Worm (Caenorhabditis elegans) whole organism, L4 larva: ENCODE data around the gene arf-6.
A peak's percentile ranks its signal among the peaks of the same experiment; 100 is the strongest.

Experiments
- D1046.2 ChIP-seq: fragments of 200-800 bp; sonication (Bioruptor generic); IDR thresholded peaks from 2 replicates; pipeline ENCODE4 v1.3.6; 2022; ENCODE audit warnings: missing genetic modification characterization, missing compliant biosample characterization
- Y105C5A.15 ChIP-seq: fragments of 200-800 bp; sonication (Bioruptor generic); IDR thresholded peaks from 2 replicates; pipeline ENCODE4 v1.3.6; 2022; ENCODE audit warnings: missing genetic modification characterization, missing compliant biosample characterization
- Y5F2A.4 ChIP-seq: fragments of 200-800 bp; sonication (Bioruptor generic); optimal IDR thresholded peaks from 2 replicates; lab custom pipeline; 2018; ENCODE audit warnings: mild to moderate bottlenecking, missing genetic modification characterization, missing compliant biosample characterization
- ZK337.2 ChIP-seq: fragments of 200-800 bp; sonication (Bioruptor generic); IDR thresholded peaks from 2 replicates; pipeline ENCODE4 v1.3.6; 2022; ENCODE audit warnings: missing genetic modification reagents, missing genetic modification characterization, missing compliant biosample characterization
- ZK546.5 ChIP-seq, 2 experiments: sonication (generic microtip); optimal IDR thresholded peaks; 2 replicates each; lab custom pipeline; 2017; ENCODE audit warnings: missing biosample characterization in 2 of 2, missing genetic modification characterization in 2 of 2
- aha-1 ChIP-seq: fragments of 150-350 bp; peaks from one replicate; lab custom pipeline; 2014; ENCODE audit warnings: missing biosample characterization, missing genetic modification characterization
- ceh-20 ChIP-seq: fragments of 200-800 bp; sonication (Bioruptor generic); IDR thresholded peaks from 2 replicates; pipeline ENCODE4 v1.3.6; 2022; ENCODE audit warnings: missing genetic modification reagents, missing genetic modification characterization, missing compliant biosample characterization
- ceh-32 ChIP-seq: sonication (generic microtip); optimal IDR thresholded peaks from 2 replicates; lab custom pipeline; 2016; ENCODE audit warnings: mild to moderate bottlenecking, missing genetic modification characterization, missing compliant biosample characterization; ENCODE audit not compliant: poor library complexity
- ceh-82 ChIP-seq: sonication (generic microtip); optimal IDR thresholded peaks from 2 replicates; lab custom pipeline; 2017; ENCODE audit warnings: missing biosample characterization, missing genetic modification characterization
- cey-2 ChIP-seq: sonication (generic microtip); optimal IDR thresholded peaks from 3 replicates; lab custom pipeline; 2017; ENCODE audit warnings: missing genetic modification characterization, mild to moderate bottlenecking, missing compliant biosample characterization, antibody characterized with exemption, borderline replicate concordance; ENCODE audit not compliant: insufficient read depth
- ctbp-1 ChIP-seq: fragments of 200-800 bp; sonication (Bioruptor generic); IDR thresholded peaks from 2 replicates; pipeline ENCODE4 v1.3.6; 2022; ENCODE audit warnings: missing genetic modification reagents, missing genetic modification characterization, missing compliant biosample characterization
- daf-12 ChIP-seq: fragments of 150-350 bp; optimal IDR thresholded peaks from 2 replicates; lab custom pipeline; 2014; ENCODE audit warnings: missing biosample characterization, missing genetic modification reagents, missing genetic modification characterization
- daf-16 ChIP-seq, 3 experiments: sonication (generic microtip); optimal IDR thresholded peaks; 2 replicates each; lab custom pipeline; 2016 to 2017; ENCODE audit warnings: missing genetic modification characterization in 3 of 3, missing genetic modification reagents in 3 of 3, mild to moderate bottlenecking in 2 of 3, missing compliant biosample characterization in 2 of 3, missing biosample characterization in 1 of 3, moderate library complexity in 1 of 3
- daf-8 ChIP-seq: fragments of 200-800 bp; sonication (Bioruptor generic); IDR thresholded peaks from 2 replicates; pipeline ENCODE4 v1.3.6; 2022; ENCODE audit warnings: missing genetic modification characterization, missing compliant biosample characterization
- dmd-9 ChIP-seq: fragments of 200-800 bp; sonication (Bioruptor generic); IDR thresholded peaks from 2 replicates; pipeline ENCODE4 v1.3.6; 2022; ENCODE audit warnings: missing genetic modification reagents, missing genetic modification characterization, missing compliant biosample characterization
- dpl-1 ChIP-seq: fragments of 150-350 bp; optimal IDR thresholded peaks from 2 replicates; lab custom pipeline; 2014; ENCODE audit warnings: missing biosample characterization, missing genetic modification reagents, missing genetic modification characterization
- egl-43 ChIP-seq: fragments of 200-800 bp; sonication (Bioruptor generic); IDR thresholded peaks from 2 replicates; pipeline ENCODE4 v1.3.6; 2022; ENCODE audit warnings: missing genetic modification reagents, missing genetic modification characterization, missing compliant biosample characterization
- fkh-10 ChIP-seq: fragments of 150-350 bp; optimal IDR thresholded peaks from 2 replicates; lab custom pipeline; 2014; ENCODE audit warnings: missing biosample characterization, missing genetic modification reagents, missing genetic modification characterization
- gei-8 ChIP-seq: fragments of 200-800 bp; sonication (Bioruptor generic); optimal IDR thresholded peaks from 2 replicates; lab custom pipeline; 2018; ENCODE audit warnings: mild to moderate bottlenecking, missing genetic modification characterization, missing compliant biosample characterization
- hlh-30 ChIP-seq: sonication (generic microtip); optimal IDR thresholded peaks from 2 replicates; lab custom pipeline; 2017; ENCODE audit warnings: antibody characterized with exemption, mild to moderate bottlenecking, missing genetic modification characterization, missing compliant biosample characterization; ENCODE audit not compliant: insufficient read depth
- hmg-1.1 ChIP-seq: fragments of 200-800 bp; sonication (Bioruptor generic); IDR thresholded peaks from 2 replicates; pipeline ENCODE4 v1.3.6; 2022; ENCODE audit warnings: missing genetic modification reagents, missing genetic modification characterization, missing compliant biosample characterization
- lim-7 ChIP-seq: fragments of 200-800 bp; sonication (Bioruptor generic); IDR thresholded peaks from 2 replicates; pipeline ENCODE4 v1.3.6; 2022; ENCODE audit warnings: missing genetic modification characterization, missing compliant biosample characterization
- lin-1 ChIP-seq: fragments of 200-800 bp; sonication (Bioruptor generic); IDR thresholded peaks from 2 replicates; pipeline ENCODE4 v1.3.6; 2022; ENCODE audit warnings: missing genetic modification reagents, missing genetic modification characterization, missing compliant biosample characterization
- lin-39 ChIP-seq: fragments of 150-350 bp; optimal IDR thresholded peaks from 2 replicates; lab custom pipeline; 2014; ENCODE audit warnings: missing biosample characterization, missing genetic modification reagents, missing genetic modification characterization
- lir-3 ChIP-seq: sonication (generic microtip); optimal IDR thresholded peaks from 2 replicates; lab custom pipeline; 2016; ENCODE audit warnings: mild to moderate bottlenecking, missing genetic modification characterization, missing compliant biosample characterization
- madf-5 ChIP-seq, 2 experiments: fragments of 200-800 bp; sonication (Bioruptor generic); IDR thresholded peaks; 2 replicates each; pipeline ENCODE4 v1.3.6; 2022; ENCODE audit warnings: missing compliant biosample characterization in 2 of 2, missing genetic modification characterization in 2 of 2
- mdl-1 ChIP-seq, 2 experiments: fragments of 150-350 bp in 1 of 2; sonication (generic microtip) in 1 of 2; optimal IDR thresholded peaks; 2 replicates each; lab custom pipeline; 2014 to 2017; ENCODE audit warnings: missing biosample characterization in 2 of 2, missing genetic modification characterization in 2 of 2
- mdt-29 ChIP-seq: fragments of 200-800 bp; sonication (Bioruptor generic); IDR thresholded peaks from 2 replicates; pipeline ENCODE4 v1.3.6; 2022; ENCODE audit warnings: missing genetic modification reagents, missing genetic modification characterization, missing compliant biosample characterization
- mep-1 ChIP-seq: fragments of 150-350 bp; sonication (generic microtip); optimal IDR thresholded peaks from 3 replicates; lab custom pipeline; 2014; ENCODE audit warnings: missing biosample characterization, missing genetic modification characterization
- mes-2 ChIP-seq: sonication (generic microtip); optimal IDR thresholded peaks from 2 replicates; lab custom pipeline; 2016; ENCODE audit warnings: missing genotype, mild to moderate bottlenecking, missing genetic modification characterization, missing compliant biosample characterization; ENCODE audit not compliant: poor library complexity, severe bottlenecking
- mxl-3 ChIP-seq: fragments of 200-800 bp; sonication (Bioruptor generic); optimal IDR thresholded peaks from 2 replicates; lab custom pipeline; 2018; ENCODE audit warnings: mild to moderate bottlenecking, missing genetic modification characterization, missing compliant biosample characterization
- nhr-10 ChIP-seq: fragments of 150-350 bp; optimal IDR thresholded peaks from 2 replicates; lab custom pipeline; 2014; ENCODE audit warnings: missing biosample characterization, missing genetic modification characterization
- nhr-28 ChIP-seq: fragments of 150-350 bp; optimal IDR thresholded peaks from 2 replicates; lab custom pipeline; 2014; ENCODE audit warnings: missing biosample characterization, missing genetic modification characterization
- nhr-48 ChIP-seq: sonication (generic microtip); optimal IDR thresholded peaks from 2 replicates; lab custom pipeline; 2016; ENCODE audit warnings: mild to moderate bottlenecking, missing genetic modification characterization, missing compliant biosample characterization
- nhr-6 ChIP-seq: fragments of 150-350 bp; optimal IDR thresholded peaks from 2 replicates; lab custom pipeline; 2014; ENCODE audit warnings: missing biosample characterization, missing genetic modification characterization
- nhr-77 ChIP-seq: fragments of 150-350 bp; optimal IDR thresholded peaks from 2 replicates; lab custom pipeline; 2014; ENCODE audit warnings: missing biosample characterization, missing genetic modification characterization
- pha-4 ChIP-seq, 2 experiments: fragments of 150-350 bp in 1 of 2; fragments of 200-800 bp in 1 of 2; sonication (Bioruptor generic) in 1 of 2; IDR thresholded peaks in 1 of 2; optimal IDR thresholded peaks in 1 of 2; 2 replicates each; pipeline versions ENCODE4 v1.3.6 to Lab custom; 2014 to 2022; ENCODE audit warnings: missing genetic modification characterization in 2 of 2, missing genetic modification reagents in 2 of 2, missing biosample characterization in 1 of 2, missing compliant biosample characterization in 1 of 2
- php-3 ChIP-seq: fragments of 200-800 bp; sonication (Bioruptor generic); IDR thresholded peaks from 2 replicates; pipeline ENCODE4 v1.3.6; 2022; ENCODE audit warnings: missing genetic modification reagents, missing genetic modification characterization, missing compliant biosample characterization
- pqm-1 ChIP-seq: sonication (generic microtip); optimal IDR thresholded peaks from 2 replicates; lab custom pipeline; 2017; ENCODE audit warnings: missing biosample characterization, missing genetic modification characterization
- saeg-2 ChIP-seq: fragments of 200-800 bp; sonication (Bioruptor generic); IDR thresholded peaks from 2 replicates; pipeline ENCODE4 v1.3.6; 2022; ENCODE audit warnings: missing genetic modification reagents, missing genetic modification characterization, missing compliant biosample characterization
- sdz-12 ChIP-seq: fragments of 200-800 bp; sonication (Bioruptor generic); optimal IDR thresholded peaks from 2 replicates; lab custom pipeline; 2018; ENCODE audit warnings: mild to moderate bottlenecking, missing genetic modification characterization, missing compliant biosample characterization
- snpc-1.2 ChIP-seq: fragments of 200-800 bp; sonication (Bioruptor generic); IDR thresholded peaks from 2 replicates; pipeline ENCODE4 v1.3.6; 2022; ENCODE audit warnings: missing genetic modification reagents, missing genetic modification characterization, missing compliant biosample characterization
- snpc-4 ChIP-seq: fragments of 150-350 bp; optimal IDR thresholded peaks from 2 replicates; lab custom pipeline; 2014; ENCODE audit warnings: missing biosample characterization, missing genetic modification characterization
- spr-1 ChIP-seq: sonication (generic microtip); optimal IDR thresholded peaks from 2 replicates; lab custom pipeline; 2016; ENCODE audit warnings: mild to moderate bottlenecking, missing genetic modification characterization, missing compliant biosample characterization
- unc-130 ChIP-seq: sonication (generic microtip); optimal IDR thresholded peaks from 2 replicates; lab custom pipeline; 2016; ENCODE audit warnings: missing genetic modification reagents, missing genetic modification characterization, missing compliant biosample characterization
- unc-39 ChIP-seq: sonication (generic microtip); optimal IDR thresholded peaks from 2 replicates; lab custom pipeline; 2017; ENCODE audit warnings: missing biosample characterization, missing genetic modification characterization
- unc-62 ChIP-seq, 3 experiments: fragments of 150-350 bp in 1 of 3; sonication (generic microtip); optimal IDR thresholded peaks in 2 of 3; peaks in 1 of 3; 1 replicate in 1 of 3; 2 replicates in 2 of 3; lab custom pipeline; 2014 to 2017; ENCODE audit warnings: missing biosample characterization in 3 of 3, missing genetic modification characterization in 3 of 3, missing genetic modification reagents in 3 of 3, missing genotype in 1 of 3
- vab-7 ChIP-seq: fragments of 200-800 bp; sonication (Bioruptor generic); IDR thresholded peaks from 2 replicates; pipeline ENCODE4 v1.3.6; 2022; ENCODE audit warnings: missing genetic modification reagents, missing genetic modification characterization, missing compliant biosample characterization
- zag-1 ChIP-seq: fragments of 150-350 bp; optimal IDR thresholded peaks from 2 replicates; lab custom pipeline; 2014; ENCODE audit warnings: missing biosample characterization, missing genetic modification characterization
- ztf-7 ChIP-seq: fragments of 150-350 bp; optimal IDR thresholded peaks from 2 replicates; lab custom pipeline; 2014; ENCODE audit warnings: missing biosample characterization, missing genetic modification characterization

The arf-6 gene

DNA sequence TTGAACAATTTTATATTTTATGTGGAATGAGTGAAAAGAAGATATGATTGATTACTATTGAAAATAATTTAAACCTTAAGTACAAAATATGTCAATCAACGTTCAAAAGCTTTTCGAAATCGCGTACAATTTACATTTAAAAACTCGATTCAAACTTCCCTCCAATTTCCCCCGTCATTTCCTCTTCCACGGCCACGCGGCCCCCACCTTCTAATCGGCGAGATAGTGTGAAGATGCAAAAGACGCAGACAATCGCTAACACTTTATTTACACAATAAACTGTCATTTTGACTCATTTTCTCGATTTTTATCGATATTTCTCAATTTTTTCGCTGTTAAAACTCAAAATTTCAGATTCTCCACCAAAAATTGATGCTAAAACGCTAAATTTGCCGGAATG, 48.5 kb downstream of the arf-6 start, which contains the start of gene rom-4:
Gene rom-4, plus strand, starts transcription at position 398 of the 400 bp plus-strand sequence.
- TF ChIP-seq nhr-77 (tag; lab: Kevin White, UChicago) (no peak), madf-5 (GFP tag; IDR thresholded peaks at IDR 0.05; lab: Robert Waterston, UW) (no peak), daf-12 (tag; lab: Kevin White, UChicago) (no peak), fkh-10 (GFP tag; lab: Kevin White, UChicago) (peak; percentile 4), unc-62 (GFP tag; optimal IDR thresholded peaks at IDR 0.05 in 1 of 2; lab: Kevin White, UChicago) (peak in 1 of 2 experiments; percentile 40), unc-62 (tag; optimal IDR thresholded peaks at IDR 0.05; lab: Kevin White, UChicago) (no peak), nhr-28 (peak; percentile 20), hmg-1.1 (GFP tag; lab: Robert Waterston, UW) (no peak; the same call in none of the 2 replicates), zag-1 (tag; lab: Kevin White, UChicago) (no peak), nhr-6 (peak; percentile 61), snpc-1.2 (GFP tag; lab: Robert Waterston, UW) (peak; percentile 94), gei-8 (GFP tag; lab: Kevin White, UChicago) (no peak), spr-1 (tag; lab: Kevin White, UChicago) (no peak), mes-2 (tag; lab: Kevin White, UChicago) (no peak), hlh-30 (tag; lab: Kevin White, UChicago) (peak; percentile 39), ceh-32 (no peak), Y5F2A.4 (GFP tag; lab: Kevin White, UChicago) (no peak), lir-3 (tag; lab: Kevin White, UChicago) (no peak), ctbp-1 (GFP tag; lab: Robert Waterston, UW) (no peak), pha-4 (GFP tag; IDR thresholded peaks at IDR 0.05; lab: Robert Waterston, UW) (peak; percentile 18; the same call in 1 of the 2 replicates), pha-4 (tag; optimal IDR thresholded peaks at IDR 0.05; lab: Kevin White, UChicago) (peak; percentile 46), snpc-4 (tag; lab: Kevin White, UChicago) (no peak), D1046.2 (GFP tag; lab: Robert Waterston, UW) (no peak), nhr-10 (tag; lab: Kevin White, UChicago) (no peak), daf-16 (GFP tag; optimal IDR thresholded peaks at IDR 0.05; lab: Kevin White, UChicago) (peak in 1 of 2 experiments; percentile 10), daf-16 (tag; optimal IDR thresholded peaks at IDR 0.05; lab: Kevin White, UChicago) (peak; percentile 61), daf-8 (GFP tag; lab: Robert Waterston, UW) (no peak), ceh-82 (no peak), unc-39 (tag; lab: Kevin White, UChicago) (no peak), lim-7 (GFP tag; lab: Robert Waterston, UW) (no peak), ztf-7 (peak; percentile 0), cey-2 (tag; lab: Kevin White, UChicago) (no peak), php-3 (no peak), unc-130 (peak; percentile 96), saeg-2 (GFP tag; lab: Robert Waterston, UW) (no peak), mxl-3 (GFP tag; lab: Kevin White, UChicago) (no peak), vab-7 (GFP tag; lab: Robert Waterston, UW) (no peak), egl-43 (no peak), lin-1 (GFP tag; lab: Robert Waterston, UW) (no peak), pqm-1 (tag; lab: Kevin White, UChicago) (no peak), dpl-1 (GFP tag; lab: Kevin White, UChicago) (peak; percentile 96), lin-39 (tag; lab: Kevin White, UChicago) (no peak), aha-1 (tag; lab: Kevin White, UChicago) (peak; percentile 84), ZK546.5 (tag; optimal IDR thresholded peaks at IDR 0.05; lab: Kevin White, UChicago) (no peak), Y105C5A.15 (GFP tag; lab: Robert Waterston, UW) (no peak), nhr-48 (tag; lab: Kevin White, UChicago) (no peak), sdz-12 (no peak), mdl-1 (tag; optimal IDR thresholded peaks at IDR 0.05; lab: Kevin White, UChicago) (no peak), ceh-20 (GFP tag; lab: Robert Waterston, UW) (no peak), dmd-9 (GFP tag; lab: Robert Waterston, UW) (0 out of 2 replicates have a peak, but pooled peaks have one; percentile 28), mdt-29 (GFP tag; lab: Robert Waterston, UW) (no peak), ZK337.2 (GFP tag; lab: Robert Waterston, UW) (no peak), mep-1 (tag; lab: Kevin White, UChicago) (no peak)
